Worm (Caenorhabditis elegans) whole organism, L1 larva: Measurements from ENCODE around the gene dot-1.4.

Experiments used
- C34B4.2 ChIP-seq: sonication (generic microtip); optimal IDR thresholded peaks from 2 replicates; lab custom pipeline; 2017; ENCODE audit warnings: mild to moderate bottlenecking, missing genetic modification characterization, missing compliant biosample characterization
- Y116A8C.19 ChIP-seq: sonication (generic microtip); optimal IDR thresholded peaks from 2 replicates; lab custom pipeline; 2016; ENCODE audit warnings: missing compliant biosample characterization, missing genetic modification characterization, borderline replicate concordance
- aha-1 ChIP-seq: fragments of 150-350 bp; optimal IDR thresholded peaks from 2 replicates; lab custom pipeline; 2014; ENCODE audit warnings: missing biosample characterization, missing genetic modification characterization
- alr-1 ChIP-seq: fragments of 200-800 bp; sonication (Bioruptor generic); optimal IDR thresholded peaks from 2 replicates; lab custom pipeline; 2018; ENCODE audit warnings: borderline replicate concordance, mild to moderate bottlenecking, missing genetic modification characterization, missing compliant biosample characterization
- blmp-1 ChIP-seq: fragments of 150-350 bp; optimal IDR thresholded peaks from 2 replicates; lab custom pipeline; 2014; ENCODE audit warnings: missing biosample characterization, missing genetic modification characterization
- ceh-63 ChIP-seq: fragments of 200-800 bp; sonication (Bioruptor generic); optimal IDR thresholded peaks from 2 replicates; lab custom pipeline; 2018; ENCODE audit warnings: mild to moderate bottlenecking, missing genetic modification characterization, missing compliant biosample characterization
- ceh-8 ChIP-seq: fragments of 200-800 bp; sonication (Bioruptor generic); optimal IDR thresholded peaks from 2 replicates; lab custom pipeline; 2018; ENCODE audit warnings: mild to moderate bottlenecking, missing genetic modification characterization, moderate library complexity, missing compliant biosample characterization
- ceh-82 ChIP-seq, 3 experiments: fragments of 150-350 bp in 1 of 3; sonication (generic microtip) in 2 of 3; optimal IDR thresholded peaks; 2 replicates each; lab custom pipeline; 2014 to 2017; ENCODE audit warnings: missing biosample characterization in 3 of 3, missing genetic modification characterization in 3 of 3
- ceh-90 ChIP-seq: sonication (generic microtip); optimal IDR thresholded peaks from 2 replicates; lab custom pipeline; 2016; ENCODE audit warnings: missing genetic modification characterization, missing compliant biosample characterization
- dpl-1 ChIP-seq, 3 experiments: fragments of 150-350 bp in 2 of 3; sonication (generic microtip) in 1 of 3; optimal IDR thresholded peaks; 2 replicates each; lab custom pipeline; 2014 to 2017; ENCODE audit warnings: missing biosample characterization in 3 of 3, missing genetic modification characterization in 3 of 3, missing genetic modification reagents in 3 of 3
- dsc-1 ChIP-seq: sonication (generic microtip); optimal IDR thresholded peaks from 2 replicates; lab custom pipeline; 2016; ENCODE audit warnings: mild to moderate bottlenecking, missing genetic modification characterization, missing compliant biosample characterization
- efl-1 ChIP-seq, 4 experiments: fragments of 150-350 bp; optimal IDR thresholded peaks in 3 of 4; peaks in 1 of 4; 1 replicate in 1 of 4; 2 replicates in 3 of 4; lab custom pipeline; 2014; ENCODE audit warnings: missing biosample characterization in 2 of 4, missing genetic modification characterization in 2 of 4, missing genetic modification reagents in 2 of 4
- efl-3 ChIP-seq: fragments of 200-800 bp; sonication (Bioruptor generic); optimal IDR thresholded peaks from 2 replicates; lab custom pipeline; 2018; ENCODE audit warnings: mild to moderate bottlenecking, missing genetic modification characterization, missing compliant biosample characterization
- elt-2 ChIP-seq: sonication (generic microtip); optimal IDR thresholded peaks from 2 replicates; lab custom pipeline; 2016; ENCODE audit warnings: missing genetic modification characterization, mild to moderate bottlenecking, inconsistent platforms, missing compliant biosample characterization, missing genetic modification reagents
- fkh-8 ChIP-seq: sonication (generic microtip); optimal IDR thresholded peaks from 2 replicates; lab custom pipeline; 2016; ENCODE audit warnings: mild to moderate bottlenecking, missing genetic modification characterization, missing compliant biosample characterization
- fos-1 ChIP-seq: fragments of 150-350 bp; optimal IDR thresholded peaks from 2 replicates; lab custom pipeline; 2014; ENCODE audit warnings: missing biosample characterization, missing genetic modification characterization
- grh-1 ChIP-seq: fragments of 200-800 bp; sonication (Bioruptor generic); IDR thresholded peaks from 2 replicates; pipeline ENCODE4 v1.3.6; 2022; ENCODE audit warnings: missing genetic modification reagents, missing genetic modification characterization, missing compliant biosample characterization
- hlh-4 ChIP-seq: sonication (generic microtip); optimal IDR thresholded peaks from 2 replicates; lab custom pipeline; 2016; ENCODE audit warnings: mild to moderate bottlenecking, missing genetic modification characterization, missing compliant biosample characterization
- irx-1 ChIP-seq: sonication (generic microtip); optimal IDR thresholded peaks from 2 replicates; lab custom pipeline; 2016; ENCODE audit warnings: missing genetic modification characterization, missing compliant biosample characterization
- isw-1 ChIP-seq: fragments of 200-800 bp; sonication (Bioruptor generic); IDR thresholded peaks from 2 replicates; pipeline ENCODE4 v1.3.6; 2022; ENCODE audit warnings: missing genetic modification characterization, missing compliant biosample characterization
- jun-1 ChIP-seq: fragments of 150-350 bp; optimal IDR thresholded peaks from 2 replicates; lab custom pipeline; 2014; ENCODE audit warnings: missing biosample characterization, missing genetic modification reagents, missing genetic modification characterization
- lin-13 ChIP-seq: fragments of 150-350 bp; optimal IDR thresholded peaks from 2 replicates; lab custom pipeline; 2014; ENCODE audit warnings: missing biosample characterization, missing genetic modification reagents, missing genetic modification characterization
- lin-14 ChIP-seq: fragments of 200-800 bp; sonication (Bioruptor generic); optimal IDR thresholded peaks from 2 replicates; lab custom pipeline; 2018; ENCODE audit warnings: mild to moderate bottlenecking, missing genetic modification characterization, moderate library complexity, missing compliant biosample characterization
- lin-35 ChIP-seq, 2 experiments: fragments of 150-350 bp; optimal IDR thresholded peaks; 2 replicates each; lab custom pipeline; 2014; ENCODE audit warnings: missing biosample characterization in 2 of 2, missing genetic modification characterization in 2 of 2, missing genetic modification reagents in 2 of 2
- lin-39 ChIP-seq: fragments of 150-350 bp; optimal IDR thresholded peaks from 2 replicates; lab custom pipeline; 2014; ENCODE audit warnings: missing biosample characterization, missing genetic modification reagents, missing genetic modification characterization
- lsy-2 ChIP-seq, 2 experiments: fragments of 150-350 bp; optimal IDR thresholded peaks; 2 replicates each; lab custom pipeline; 2014; ENCODE audit warnings: missing biosample characterization in 2 of 2, missing genetic modification characterization in 2 of 2
- mab-9 ChIP-seq: fragments of 200-800 bp; sonication (Bioruptor generic); IDR thresholded peaks from 2 replicates; pipeline ENCODE4 v1.3.6; 2022; ENCODE audit warnings: missing genetic modification reagents, missing genetic modification characterization, missing compliant biosample characterization
- nhr-11 ChIP-seq: fragments of 150-350 bp; optimal IDR thresholded peaks from 2 replicates; lab custom pipeline; 2014; ENCODE audit warnings: missing biosample characterization, missing genetic modification characterization
- nhr-19 ChIP-seq: fragments of 200-800 bp; sonication (Bioruptor generic); conservative IDR thresholded peaks from 2 replicates; pipeline ENCODE4 v1.3.6; 2022; ENCODE audit warnings: missing genetic modification characterization, missing compliant biosample characterization
- nhr-20 ChIP-seq: sonication (generic microtip); optimal IDR thresholded peaks from 2 replicates; lab custom pipeline; 2016; ENCODE audit warnings: mild to moderate bottlenecking, missing genetic modification characterization, missing compliant biosample characterization
- nhr-47 ChIP-seq: sonication (generic microtip); optimal IDR thresholded peaks from 2 replicates; lab custom pipeline; 2016; ENCODE audit warnings: mild to moderate bottlenecking, missing genetic modification characterization, moderate library complexity, missing compliant biosample characterization
- nhr-84 ChIP-seq: sonication (generic microtip); optimal IDR thresholded peaks from 2 replicates; lab custom pipeline; 2017; ENCODE audit warnings: missing biosample characterization, missing genetic modification characterization
- nhr-90 ChIP-seq: sonication (generic microtip); optimal IDR thresholded peaks from 2 replicates; lab custom pipeline; 2016; ENCODE audit warnings: mild to moderate bottlenecking, missing genetic modification characterization, missing compliant biosample characterization; ENCODE audit not compliant: poor library complexity
- pqm-1 ChIP-seq: sonication (generic microtip); optimal IDR thresholded peaks from 3 replicates; lab custom pipeline; 2017; ENCODE audit warnings: missing biosample characterization, missing genetic modification characterization
- rnt-1 ChIP-seq: sonication (generic microtip); optimal IDR thresholded peaks from 2 replicates; lab custom pipeline; 2016; ENCODE audit warnings: mild to moderate bottlenecking, missing genetic modification characterization, moderate library complexity, missing compliant biosample characterization
- sptf-1 ChIP-seq: fragments of 150-350 bp; optimal IDR thresholded peaks from 2 replicates; lab custom pipeline; 2014; ENCODE audit warnings: missing biosample characterization, missing genetic modification characterization
- swsn-7 ChIP-seq: sonication (generic microtip); optimal IDR thresholded peaks from 2 replicates; lab custom pipeline; 2016; ENCODE audit warnings: missing genetic modification characterization, missing compliant biosample characterization
- tbx-2 ChIP-seq: sonication (generic microtip); optimal IDR thresholded peaks from 2 replicates; lab custom pipeline; 2016; ENCODE audit warnings: missing genetic modification characterization, missing compliant biosample characterization
- unc-62 ChIP-seq: fragments of 150-350 bp; optimal IDR thresholded peaks from 2 replicates; lab custom pipeline; 2014; ENCODE audit warnings: missing biosample characterization, missing genetic modification reagents, missing genetic modification characterization
- unc-86 ChIP-seq: sonication (generic microtip); optimal IDR thresholded peaks from 2 replicates; lab custom pipeline; 2016; ENCODE audit warnings: missing genetic modification characterization, missing compliant biosample characterization
- xbp-1 ChIP-seq: sonication (generic microtip); optimal IDR thresholded peaks from 2 replicates; lab custom pipeline; 2016; ENCODE audit warnings: missing genetic modification characterization, missing compliant biosample characterization
- zag-1 ChIP-seq: fragments of 150-350 bp; optimal IDR thresholded peaks from 2 replicates; lab custom pipeline; 2014; ENCODE audit warnings: missing biosample characterization, missing genetic modification characterization
- zip-4 ChIP-seq: fragments of 200-800 bp; sonication (Bioruptor generic); optimal IDR thresholded peaks from 2 replicates; lab custom pipeline; 2018; ENCODE audit warnings: mild to moderate bottlenecking, missing genetic modification characterization, moderate library complexity, missing compliant biosample characterization

dot-1.4 gene

ce11 chrX:11924158-11924557 is 7.3 kb downstream of the dot-1.4 start, which contains the start of gene F55G7.1 (continued):
- TF ChIP-seq xbp-1 (tag; lab: Kevin White, UChicago) = peak; percentile 44
- TF ChIP-seq lsy-2 (tag; optimal IDR thresholded peaks at IDR 0.05; lab: Kevin White, UChicago) = no peak
- TF ChIP-seq aha-1 (tag; lab: Kevin White, UChicago) = no peak
- TF ChIP-seq sptf-1 (tag; lab: Kevin White, UChicago) = no peak
- TF ChIP-seq zag-1 (tag; lab: Kevin White, UChicago) = no peak
- peak; percentile 61 for TF ChIP-seq nhr-19 (GFP tag; lab: Robert Waterston, UW)
- peak; percentile 32 for TF ChIP-seq swsn-7
- no peak for TF ChIP-seq dpl-1 (GFP tag; optimal IDR thresholded peaks at IDR 0.05; lab: Kevin White, UChicago)
- TF ChIP-seq jun-1 (tag; lab: Kevin White, UChicago) = peak; percentile 78
- peak; percentile 77 for TF ChIP-seq nhr-47 (tag; lab: Kevin White, UChicago)
- no peak for TF ChIP-seq ceh-63
- no peak for TF ChIP-seq pqm-1 (tag; lab: Kevin White, UChicago)
- TF ChIP-seq C34B4.2 (tag; lab: Kevin White, UChicago) = no peak
- no peak for TF ChIP-seq grh-1 (GFP tag; lab: Robert Waterston, UW)
- peak; percentile 52 for TF ChIP-seq nhr-20 (tag; lab: Kevin White, UChicago)
- TF ChIP-seq fkh-8 (tag; lab: Kevin White, UChicago) = no peak
- no peak for TF ChIP-seq efl-3
- TF ChIP-seq lin-39 = peak; percentile 5
- no peak for TF ChIP-seq hlh-4 (tag; lab: Kevin White, UChicago)
- no peak for TF ChIP-seq unc-86 (tag; lab: Kevin White, UChicago)
- peak in 2 of 3 experiments; percentile 17 to 54 for TF ChIP-seq ceh-82 (tag; optimal IDR thresholded peaks at IDR 0.05; lab: Kevin White, UChicago)
- TF ChIP-seq alr-1 (tag; lab: Kevin White, UChicago) = no peak
- TF ChIP-seq efl-1 (optimal IDR thresholded peaks at IDR 0.05; lab: Kevin White, UChicago) = peak; percentile 34 to 37
- peak in 1 of 2 experiments; percentile 72 for TF ChIP-seq efl-1 (GFP tag; optimal IDR thresholded peaks at IDR 0.05 in 1 of 2; lab: Kevin White, UChicago)
- peak; percentile 56 for TF ChIP-seq tbx-2
- no peak for TF ChIP-seq nhr-11 (tag; lab: Kevin White, UChicago)
- peak; percentile 66 for TF ChIP-seq rnt-1 (tag; lab: Kevin White, UChicago)
- TF ChIP-seq irx-1 (tag; lab: Kevin White, UChicago) = peak; percentile 32
- no peak for TF ChIP-seq isw-1
- TF ChIP-seq ceh-90 = no peak
- peak; percentile 41 for TF ChIP-seq zip-4 (GFP tag; lab: Kevin White, UChicago)
- no peak for TF ChIP-seq Y116A8C.19 (tag; lab: Kevin White, UChicago)
- TF ChIP-seq nhr-90 (tag; lab: Kevin White, UChicago) = peak; percentile 72
- TF ChIP-seq lin-35 (GFP tag; optimal IDR thresholded peaks at IDR 0.05; lab: Kevin White, UChicago) = peak in 1 of 2 experiments; percentile 67
- TF ChIP-seq mab-9 (GFP tag; lab: Robert Waterston, UW) = no peak
- TF ChIP-seq unc-62 (GFP tag; lab: Kevin White, UChicago) = no peak
- no peak for TF ChIP-seq lin-13 (GFP tag; lab: Kevin White, UChicago)

ce11 chrX:11920723-11921283 is 10.7 kb downstream of the dot-1.4 start, which contains the start of gene Y62H9A.14:
TSS of gene Y62H9A.14 (plus strand) at chrX:11921233.
- TF ChIP-seq ceh-8 (GFP tag; lab: Kevin White, UChicago) = peak; percentile 60
- no peak for TF ChIP-seq irx-1 (tag; lab: Kevin White, UChicago)
- TF ChIP-seq dsc-1 = peak; percentile 72
- TF ChIP-seq elt-2 = no peak
- no peak for TF ChIP-seq isw-1
- no peak for TF ChIP-seq fos-1
- TF ChIP-seq mab-9 (GFP tag; lab: Robert Waterston, UW) = no peak
- no peak for TF ChIP-seq rnt-1 (tag; lab: Kevin White, UChicago)
- no peak for TF ChIP-seq nhr-84
- TF ChIP-seq blmp-1 (tag; lab: Kevin White, UChicago) = no peak
- TF ChIP-seq ceh-63 = no peak
- peak; percentile 22 for TF ChIP-seq lin-14 (GFP tag; lab: Kevin White, UChicago)
